Worm (Caenorhabditis elegans) whole organism, late embryonic: ENCODE measurements around the gene fbxa-215.

Experiments
- C08G9.2 ChIP-seq: sonication (generic microtip); optimal IDR thresholded peaks from 2 replicates; lab custom pipeline; 2016; ENCODE audit warnings: mild to moderate bottlenecking, missing genetic modification characterization, moderate library complexity, missing compliant biosample characterization
- F13H6.1 ChIP-seq: sonication (generic microtip); optimal IDR thresholded peaks from 2 replicates; lab custom pipeline; 2016; ENCODE audit warnings: missing genetic modification characterization, missing compliant biosample characterization
- K09A11.1 ChIP-seq: sonication (generic microtip); optimal IDR thresholded peaks from 2 replicates; lab custom pipeline; 2017; ENCODE audit warnings: antibody characterized with exemption, mild to moderate bottlenecking, missing genetic modification characterization, missing compliant biosample characterization; ENCODE audit not compliant: insufficient read depth
- ama-1 ChIP-seq: fragments of 150-350 bp; optimal IDR thresholded peaks from 2 replicates; lab custom pipeline; 2014
- ceh-18 ChIP-seq: sonication (generic microtip); optimal IDR thresholded peaks from 2 replicates; lab custom pipeline; 2016; ENCODE audit warnings: missing genetic modification characterization, missing compliant biosample characterization
- ceh-19 ChIP-seq: fragments of 200-800 bp; sonication (Bioruptor generic); optimal IDR thresholded peaks from 2 replicates; lab custom pipeline; 2018; ENCODE audit warnings: mild to moderate bottlenecking, missing genetic modification characterization, missing compliant biosample characterization
- ceh-22 ChIP-seq: sonication (generic microtip); optimal IDR thresholded peaks from 2 replicates; lab custom pipeline; 2017; ENCODE audit warnings: missing biosample characterization, missing genetic modification characterization
- ceh-24 ChIP-seq: sonication (generic microtip); optimal IDR thresholded peaks from 2 replicates; lab custom pipeline; 2016; ENCODE audit warnings: mild to moderate bottlenecking, missing genetic modification characterization, missing compliant biosample characterization
- ceh-34 ChIP-seq: sonication (generic microtip); optimal IDR thresholded peaks from 2 replicates; lab custom pipeline; 2016; ENCODE audit warnings: mild to moderate bottlenecking, missing genetic modification characterization, missing compliant biosample characterization
- che-1 ChIP-seq: sonication (generic microtip); optimal IDR thresholded peaks from 2 replicates; lab custom pipeline; 2016; ENCODE audit warnings: mild to moderate bottlenecking, missing genetic modification characterization, missing compliant biosample characterization
- elt-2 ChIP-seq: sonication (generic microtip); optimal IDR thresholded peaks from 2 replicates; lab custom pipeline; 2016; ENCODE audit warnings: missing genetic modification reagents, missing genetic modification characterization, missing compliant biosample characterization
- ets-4 ChIP-seq: sonication (generic microtip); optimal IDR thresholded peaks from 2 replicates; lab custom pipeline; 2016; ENCODE audit warnings: missing genetic modification characterization, missing compliant biosample characterization
- eyg-1 ChIP-seq: sonication (generic microtip); optimal IDR thresholded peaks from 2 replicates; lab custom pipeline; 2016; ENCODE audit warnings: missing genotype, missing genetic modification characterization, missing compliant biosample characterization
- gmeb-2 ChIP-seq: sonication (generic microtip); optimal IDR thresholded peaks from 2 replicates; lab custom pipeline; 2016; ENCODE audit warnings: missing genetic modification characterization, inconsistent platforms, missing compliant biosample characterization
- hlh-13 ChIP-seq: fragments of 200-800 bp; sonication (Bioruptor generic); optimal IDR thresholded peaks from 2 replicates; lab custom pipeline; 2018; ENCODE audit warnings: mild to moderate bottlenecking, missing genetic modification characterization, missing compliant biosample characterization
- hlh-15 ChIP-seq: sonication (generic microtip); optimal IDR thresholded peaks from 2 replicates; lab custom pipeline; 2016; ENCODE audit warnings: missing genetic modification characterization, missing compliant biosample characterization
- hlh-6 ChIP-seq: sonication (generic microtip); optimal IDR thresholded peaks from 2 replicates; lab custom pipeline; 2016; ENCODE audit warnings: missing genotype, missing genetic modification characterization, missing compliant biosample characterization
- hlh-8 ChIP-seq: sonication (generic microtip); optimal IDR thresholded peaks from 2 replicates; lab custom pipeline; 2016; ENCODE audit warnings: missing genotype, missing genetic modification characterization, missing compliant biosample characterization
- lin-11 ChIP-seq: fragments of 200-800 bp; sonication (Bioruptor generic); optimal IDR thresholded peaks from 2 replicates; lab custom pipeline; 2018; ENCODE audit warnings: mild to moderate bottlenecking, missing genetic modification characterization, missing compliant biosample characterization
- madf-2 ChIP-seq: sonication (generic microtip); optimal IDR thresholded peaks from 2 replicates; lab custom pipeline; 2017; ENCODE audit warnings: missing genetic modification characterization, missing compliant biosample characterization
- mec-3 ChIP-seq: sonication (generic microtip); optimal IDR thresholded peaks from 2 replicates; lab custom pipeline; 2016; ENCODE audit warnings: borderline replicate concordance, missing genetic modification characterization, missing compliant biosample characterization
- nhr-232 ChIP-seq: sonication (generic microtip); optimal IDR thresholded peaks from 2 replicates; lab custom pipeline; 2016; ENCODE audit warnings: missing genetic modification characterization, missing compliant biosample characterization
- pax-1 ChIP-seq: fragments of 150-350 bp; optimal IDR thresholded peaks from 2 replicates; lab custom pipeline; 2014; ENCODE audit warnings: missing biosample characterization, missing genetic modification characterization
- pha-2 ChIP-seq: sonication (generic microtip); optimal IDR thresholded peaks from 2 replicates; lab custom pipeline; 2017; ENCODE audit warnings: mild to moderate bottlenecking, missing genetic modification characterization, missing compliant biosample characterization
- pha-4 ChIP-seq: fragments of 150-350 bp; optimal IDR thresholded peaks from 2 replicates; lab custom pipeline; 2018; ENCODE audit warnings: missing biosample characterization, missing genetic modification reagents, missing genetic modification characterization
- rnt-1 ChIP-seq: sonication (generic microtip); optimal IDR thresholded peaks from 2 replicates; lab custom pipeline; 2016; ENCODE audit warnings: missing genetic modification characterization, missing compliant biosample characterization
- sdc-2 ChIP-seq: sonication (generic microtip); optimal IDR thresholded peaks from 2 replicates; lab custom pipeline; 2016; ENCODE audit warnings: missing genotype, missing genetic modification characterization, missing compliant biosample characterization
- sox-4 ChIP-seq: sonication (generic microtip); optimal IDR thresholded peaks from 2 replicates; lab custom pipeline; 2017; ENCODE audit warnings: mild to moderate bottlenecking, missing genetic modification characterization, inconsistent platforms, missing compliant biosample characterization
- tbx-2 ChIP-seq: sonication (generic microtip); optimal IDR thresholded peaks from 2 replicates; lab custom pipeline; 2016; ENCODE audit warnings: missing genetic modification characterization, missing compliant biosample characterization
- tbx-7 ChIP-seq: sonication (generic microtip); optimal IDR thresholded peaks from 2 replicates; lab custom pipeline; 2016; ENCODE audit warnings: missing genotype, missing genetic modification characterization, missing compliant biosample characterization
- unc-3 ChIP-seq, 2 experiments: fragments of 200-800 bp in 1 of 2; sonication (Bioruptor generic) in 1 of 2; sonication (generic microtip) in 1 of 2; conservative IDR thresholded peaks in 1 of 2; optimal IDR thresholded peaks in 1 of 2; 2 replicates each; pipeline versions ENCODE4 v1.3.6 to Lab custom; 2016 to 2022; ENCODE audit warnings: missing compliant biosample characterization in 2 of 2, missing genetic modification characterization in 2 of 2, missing genetic modification reagents in 1 of 2
- unc-55 ChIP-seq: sonication (generic microtip); optimal IDR thresholded peaks from 2 replicates; lab custom pipeline; 2017; ENCODE audit warnings: missing biosample characterization, missing genetic modification reagents, missing genetic modification characterization

Gene fbxa-215

DNA sequence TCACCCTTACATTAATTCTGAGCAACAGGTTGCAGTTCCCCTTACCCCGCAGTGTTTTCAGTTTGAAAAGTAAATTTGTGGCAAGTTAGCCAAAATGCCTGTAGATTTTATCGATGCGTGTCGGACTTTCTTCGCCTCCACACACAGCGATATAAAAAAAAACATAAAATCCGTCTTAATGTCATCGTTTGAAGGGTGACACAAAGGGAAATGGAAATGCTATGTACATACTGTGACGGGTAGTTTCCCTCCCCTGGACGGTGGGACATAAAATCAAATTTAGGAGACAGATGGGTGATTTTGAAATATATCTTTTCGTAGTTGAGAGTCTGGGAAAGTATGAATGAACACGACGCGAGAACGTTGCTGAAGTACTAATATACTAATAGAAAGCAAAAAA lies 25.8 kb upstream of the fbxa-215 start:
- TF ChIP-seq pax-1 (tag; lab: Kevin White, UChicago) (no peak), nhr-232 (tag; lab: Kevin White, UChicago) (no peak), unc-3 (GFP tag; conservative IDR thresholded peaks at IDR 0.05; lab: Robert Waterston, UW) (no peak), unc-3 (tag; optimal IDR thresholded peaks at IDR 0.05; lab: Kevin White, UChicago) (no peak), ama-1 (no peak), hlh-15 (tag; lab: Kevin White, UChicago) (no peak), ceh-24 (tag; lab: Kevin White, UChicago) (no peak), ceh-22 (no peak), hlh-13 (GFP tag; lab: Kevin White, UChicago) (no peak), hlh-6 (tag; lab: Kevin White, UChicago) (no peak), madf-2 (tag; lab: Kevin White, UChicago) (no peak), ets-4 (no peak), F13H6.1 (tag; lab: Kevin White, UChicago) (no peak)

DNA sequence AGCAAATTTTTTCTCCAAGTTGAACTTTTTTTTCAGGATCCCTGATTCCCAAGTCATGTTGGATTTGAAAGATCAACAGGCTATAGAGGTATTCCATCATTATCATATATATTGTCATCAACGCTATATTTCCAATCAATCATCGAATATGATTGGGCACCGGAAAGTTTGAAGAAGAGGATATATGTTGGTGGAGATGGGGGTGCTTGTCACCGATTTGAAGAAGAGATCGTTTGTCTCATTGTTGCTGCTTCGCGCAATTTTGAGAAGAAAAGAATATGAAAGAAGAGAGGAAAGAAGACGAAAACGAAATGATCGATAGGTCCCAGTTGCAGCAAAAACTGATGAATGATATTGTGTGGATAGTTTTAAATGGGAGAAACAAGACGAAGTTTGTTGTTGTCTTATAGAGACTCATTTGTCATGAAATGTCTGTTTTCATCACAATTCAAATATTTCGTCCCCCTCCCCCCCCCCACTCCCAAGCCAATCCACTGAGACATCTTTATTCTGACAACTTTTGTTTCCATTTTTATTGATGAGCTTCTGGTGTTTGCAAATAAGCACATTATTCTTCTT lies 22.7 kb upstream of the fbxa-215 start, which contains the start of gene T23G4.2:
Gene T23G4.2 (minus strand): TSS at position 255 of the 579 bp plus-strand sequence.
- TF ChIP-seq unc-55, result peak; percentile 92
- TF ChIP-seq lin-11 (tag; lab: Kevin White, UChicago), result no peak
- no peak for TF ChIP-seq eyg-1 (tag; lab: Kevin White, UChicago)

DNA sequence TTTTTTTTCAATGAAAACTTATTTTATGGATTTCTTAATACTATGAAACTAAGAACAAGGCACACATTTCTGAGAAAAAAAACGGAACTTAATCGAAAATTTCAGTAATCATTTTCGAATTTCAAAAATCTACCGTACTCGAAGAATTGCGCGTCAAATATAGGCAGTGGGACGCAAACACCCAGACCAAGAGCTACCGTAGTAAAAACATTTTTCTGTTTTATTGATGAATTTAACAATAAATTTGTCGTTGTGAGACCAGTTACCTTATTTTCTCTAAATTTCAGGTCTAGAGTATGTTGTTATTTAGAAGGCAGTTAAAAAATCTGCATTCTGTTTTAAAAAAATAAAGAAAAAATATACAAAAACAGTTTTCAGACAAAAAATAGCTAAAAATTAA lies 20.9 kb upstream of the fbxa-215 start:
- no peak for TF ChIP-seq eyg-1 (tag; lab: Kevin White, UChicago)
- TF ChIP-seq ceh-19 (GFP tag; lab: Kevin White, UChicago), result no peak
- TF ChIP-seq mec-3 (tag; lab: Kevin White, UChicago), result no peak
- no peak for TF ChIP-seq pha-2
- no peak for TF ChIP-seq tbx-2 (tag; lab: Kevin White, UChicago)
- TF ChIP-seq elt-2 (tag; lab: Kevin White, UChicago), result no peak
- TF ChIP-seq hlh-8 (tag; lab: Kevin White, UChicago), result no peak

DNA sequence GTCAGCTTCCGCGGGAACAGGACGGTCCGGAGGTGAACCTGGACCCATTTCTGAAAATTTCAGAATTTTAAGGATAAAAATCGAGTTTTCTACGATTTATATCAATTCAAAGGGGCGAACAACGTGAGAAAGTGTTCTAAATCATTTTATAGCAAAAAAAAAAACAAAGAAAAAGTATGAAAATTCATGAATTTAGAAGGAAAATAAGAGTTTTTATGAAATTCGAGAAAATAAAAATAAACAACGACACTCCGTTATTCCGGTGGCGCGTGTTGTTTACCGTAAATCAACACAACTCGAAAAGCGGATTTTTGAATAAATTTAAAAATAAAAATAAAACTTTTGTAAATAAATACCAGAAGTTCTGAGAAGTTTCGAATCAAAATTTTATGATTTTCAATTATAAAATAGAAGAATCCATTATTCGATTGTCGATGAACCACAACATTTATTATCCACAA lies 20.3 kb upstream of the fbxa-215 start, which contains the start of gene nyn-1:
Gene nyn-1 (minus strand): TSS at position 51 of the 461 bp plus-strand sequence.
- no peak for TF ChIP-seq tbx-7 (tag; lab: Kevin White, UChicago)
- no peak for TF ChIP-seq unc-55
- no peak for TF ChIP-seq hlh-6 (tag; lab: Kevin White, UChicago)
- no peak for TF ChIP-seq unc-3 (GFP tag; conservative IDR thresholded peaks at IDR 0.05; lab: Robert Waterston, UW)
- TF ChIP-seq unc-3 (tag; optimal IDR thresholded peaks at IDR 0.05; lab: Kevin White, UChicago), result no peak
- no peak for TF ChIP-seq F13H6.1 (tag; lab: Kevin White, UChicago)
- no peak for TF ChIP-seq madf-2 (tag; lab: Kevin White, UChicago)
- TF ChIP-seq pha-4, result no peak

DNA sequence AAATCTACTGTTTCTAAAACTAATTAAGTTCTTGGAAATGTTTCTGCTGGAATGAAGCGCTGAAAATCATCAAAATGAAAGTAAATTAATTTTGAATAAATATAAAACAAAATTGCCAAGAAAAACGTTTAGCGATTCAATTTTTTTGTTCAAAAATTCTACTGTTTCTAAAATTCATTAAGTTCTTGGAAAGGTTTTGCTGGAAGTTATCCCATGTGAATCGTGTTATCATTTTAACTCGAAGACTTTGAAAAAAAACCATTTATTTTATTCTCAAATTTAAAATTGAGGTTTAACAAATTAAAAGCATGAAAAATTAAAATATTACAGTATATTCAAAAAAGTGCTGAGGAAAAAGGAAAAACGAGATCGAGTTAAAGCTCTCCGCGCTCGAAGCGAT lies 18.1 kb upstream of the fbxa-215 start:
- no peak for TF ChIP-seq nhr-232 (tag; lab: Kevin White, UChicago)
- TF ChIP-seq hlh-15 (tag; lab: Kevin White, UChicago), result no peak
- no peak for TF ChIP-seq rnt-1
- TF ChIP-seq C08G9.2 (tag; lab: Kevin White, UChicago), result no peak
- no peak for TF ChIP-seq sox-4 (tag; lab: Kevin White, UChicago)
- no peak for TF ChIP-seq ceh-19 (GFP tag; lab: Kevin White, UChicago)
- no peak for TF ChIP-seq gmeb-2 (tag; lab: Kevin White, UChicago)
- TF ChIP-seq ceh-18 (tag; lab: Kevin White, UChicago), result no peak
- TF ChIP-seq pha-2, result no peak
- no peak for TF ChIP-seq tbx-2 (tag; lab: Kevin White, UChicago)
- no peak for TF ChIP-seq che-1 (tag; lab: Kevin White, UChicago)
- no peak for TF ChIP-seq sdc-2 (tag; lab: Kevin White, UChicago)
- TF ChIP-seq ceh-34 (tag; lab: Kevin White, UChicago), result no peak
- no peak for TF ChIP-seq K09A11.1 (tag; lab: Kevin White, UChicago)
- TF ChIP-seq, all 69 proteins: peak for 0
